Worm (Caenorhabditis elegans) whole organism, mixed stage, embryonic: ENCODE measurements around the gene dig-1.

ENCODE experiments used
- bed-3 ChIP-seq: fragments of 200-800 bp; sonication (Bioruptor generic); optimal IDR thresholded peaks from 3 replicates; lab custom pipeline; 2018; ENCODE audit warnings: mild to moderate bottlenecking, missing genetic modification characterization, moderate library complexity, missing compliant biosample characterization
- nhr-28 ChIP-seq: fragments of 150-350 bp; optimal IDR thresholded peaks from 2 replicates; lab custom pipeline; 2014; ENCODE audit warnings: missing biosample characterization, missing genetic modification characterization
- nhr-76 ChIP-seq: sonication (generic microtip); optimal IDR thresholded peaks from 2 replicates; lab custom pipeline; 2017; ENCODE audit warnings: missing biosample characterization, missing genetic modification characterization
- pha-4 ChIP-seq: fragments of 150-350 bp; optimal IDR thresholded peaks from 2 replicates; lab custom pipeline; 2018; ENCODE audit warnings: missing biosample characterization, missing genetic modification reagents, missing genetic modification characterization
- snpc-4 ChIP-seq: fragments of 150-350 bp; optimal IDR thresholded peaks from 2 replicates; lab custom pipeline; 2014; ENCODE audit warnings: missing biosample characterization, missing genetic modification characterization
- sptf-1 ChIP-seq: sonication (generic microtip); optimal IDR thresholded peaks from 2 replicates; lab custom pipeline; 2017; ENCODE audit warnings: mild to moderate bottlenecking, missing genetic modification characterization, moderate library complexity, missing compliant biosample characterization
- unc-120 ChIP-seq: sonication (generic microtip); optimal IDR thresholded peaks from 2 replicates; lab custom pipeline; 2017; ENCODE audit warnings: missing genetic modification characterization, missing compliant biosample characterization; ENCODE audit not compliant: poor library complexity, severe bottlenecking
- unc-62 ChIP-seq: fragments of 150-350 bp; optimal IDR thresholded peaks from 2 replicates; lab custom pipeline; 2014; ENCODE audit warnings: missing biosample characterization, missing genetic modification reagents, missing genetic modification characterization
- zip-8 ChIP-seq: fragments of 150-350 bp; optimal IDR thresholded peaks from 2 replicates; lab custom pipeline; 2014; ENCODE audit warnings: missing biosample characterization, missing genetic modification characterization
- ztf-11 ChIP-seq: fragments of 150-350 bp; optimal IDR thresholded peaks from 2 replicates; lab custom pipeline; 2014; ENCODE audit warnings: missing biosample characterization, missing genetic modification characterization

DNA sequence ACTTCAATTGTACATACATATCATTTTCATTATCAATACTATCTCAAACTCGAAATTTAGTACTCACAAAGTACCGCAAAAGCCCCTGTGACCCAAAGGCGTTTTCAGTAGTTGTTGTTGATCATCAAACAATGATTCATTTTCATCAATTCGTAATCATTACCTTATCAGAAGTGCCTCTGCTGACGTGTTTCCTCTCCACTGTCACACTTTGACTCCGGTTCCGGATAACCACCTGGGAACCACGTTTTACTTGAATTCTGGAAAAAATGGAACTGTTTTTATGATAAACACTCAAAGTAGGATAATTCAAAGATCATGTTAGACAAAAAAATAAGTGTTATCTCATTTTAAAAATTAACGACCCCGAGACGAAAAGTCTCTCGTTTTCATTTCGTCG, 71.9 kb downstream of the dig-1 start:
- TF ChIP-seq sptf-1 (tag; lab: Kevin White, UChicago): no peak
- no peak for TF ChIP-seq pha-4 (tag; lab: Kevin White, UChicago)
- TF ChIP-seq unc-120: no peak
- no peak for TF ChIP-seq zip-8 (tag; lab: Kevin White, UChicago)
- no peak for TF ChIP-seq snpc-4 (tag; lab: Kevin White, UChicago)
- no peak for TF ChIP-seq ztf-11
- TF ChIP-seq bed-3 (GFP tag; lab: Kevin White, UChicago): no peak
- TF ChIP-seq nhr-76 (tag; lab: Kevin White, UChicago): no peak
- no peak for TF ChIP-seq nhr-28 (tag; lab: Kevin White, UChicago)
- no peak for TF ChIP-seq unc-62 (GFP tag; lab: Kevin White, UChicago)
